Worm (Caenorhabditis elegans) whole organism, L4 larva: Measurements from ENCODE around the gene Y60A3A.19.

Source experiments
- aly-2 ChIP-seq: sonication (generic microtip); optimal IDR thresholded peaks from 2 replicates; lab custom pipeline; 2018; ENCODE audit warnings: missing biosample characterization, missing genetic modification characterization
- daf-12 ChIP-seq: fragments of 150-350 bp; optimal IDR thresholded peaks from 2 replicates; lab custom pipeline; 2014; ENCODE audit warnings: missing biosample characterization, missing genetic modification reagents, missing genetic modification characterization
- fkh-10 ChIP-seq: fragments of 150-350 bp; optimal IDR thresholded peaks from 2 replicates; lab custom pipeline; 2014; ENCODE audit warnings: missing biosample characterization, missing genetic modification reagents, missing genetic modification characterization
- lin-39 ChIP-seq: fragments of 150-350 bp; optimal IDR thresholded peaks from 2 replicates; lab custom pipeline; 2014; ENCODE audit warnings: missing biosample characterization, missing genetic modification reagents, missing genetic modification characterization
- lsy-2 ChIP-seq, 2 experiments: fragments of 150-350 bp in 1 of 2; sonication (generic microtip) in 1 of 2; optimal IDR thresholded peaks; 2 replicates each; lab custom pipeline; 2014 to 2017; ENCODE audit warnings: missing biosample characterization in 2 of 2, missing genetic modification characterization in 2 of 2
- madf-5 ChIP-seq, 2 experiments: fragments of 200-800 bp; sonication (Bioruptor generic); IDR thresholded peaks; 2 replicates each; pipeline ENCODE4 v1.3.6; 2022; ENCODE audit warnings: missing compliant biosample characterization in 2 of 2, missing genetic modification characterization in 2 of 2
- nhr-10 ChIP-seq: fragments of 150-350 bp; optimal IDR thresholded peaks from 2 replicates; lab custom pipeline; 2014; ENCODE audit warnings: missing biosample characterization, missing genetic modification characterization
- nhr-77 ChIP-seq: fragments of 150-350 bp; optimal IDR thresholded peaks from 2 replicates; lab custom pipeline; 2014; ENCODE audit warnings: missing biosample characterization, missing genetic modification characterization
- pqm-1 ChIP-seq: sonication (generic microtip); optimal IDR thresholded peaks from 2 replicates; lab custom pipeline; 2017; ENCODE audit warnings: missing biosample characterization, missing genetic modification characterization
- skn-1 ChIP-seq: fragments of 150-350 bp; optimal IDR thresholded peaks from 2 replicates; lab custom pipeline; 2014; ENCODE audit warnings: missing biosample characterization, missing genetic modification characterization
- unc-130 ChIP-seq: sonication (generic microtip); optimal IDR thresholded peaks from 2 replicates; lab custom pipeline; 2016; ENCODE audit warnings: missing genetic modification reagents, missing genetic modification characterization, missing compliant biosample characterization
- zag-1 ChIP-seq: fragments of 150-350 bp; optimal IDR thresholded peaks from 2 replicates; lab custom pipeline; 2014; ENCODE audit warnings: missing biosample characterization, missing genetic modification characterization
- zfp-2 ChIP-seq: sonication (generic microtip); optimal IDR thresholded peaks from 2 replicates; lab custom pipeline; 2016; ENCODE audit warnings: mild to moderate bottlenecking, missing genetic modification characterization, missing compliant biosample characterization
- zip-2 ChIP-seq: fragments of 150-350 bp; optimal IDR thresholded peaks from 2 replicates; lab custom pipeline; 2014; ENCODE audit warnings: missing biosample characterization, missing genetic modification characterization

DNA sequence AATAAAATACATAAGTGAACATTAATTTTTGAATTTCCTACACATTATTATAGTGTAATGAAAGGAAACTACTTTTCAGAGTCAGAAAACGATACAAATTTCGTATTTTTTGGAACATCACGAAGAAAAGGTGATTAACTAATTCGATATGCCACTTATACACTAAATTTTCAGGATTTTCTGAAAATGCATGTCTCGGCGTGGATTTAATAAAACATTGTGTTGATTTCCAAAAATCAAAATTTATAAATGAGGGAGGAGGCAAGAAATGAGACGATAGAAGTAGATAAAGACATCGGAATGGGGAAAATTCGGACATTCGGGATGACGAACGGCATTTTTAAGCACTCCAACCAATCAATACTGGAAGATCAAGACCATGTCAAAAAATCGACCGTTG is 17.2 kb upstream of the Y60A3A.19 start, which contains the start of gene Y116F11B.14:
- no peak for TF ChIP-seq lsy-2 (tag; optimal IDR thresholded peaks at IDR 0.05; lab: Kevin White, UChicago)
- TF ChIP-seq nhr-77, result no peak
- no peak for TF ChIP-seq madf-5 (GFP tag; IDR thresholded peaks at IDR 0.05; lab: Robert Waterston, UW)
- no peak for TF ChIP-seq aly-2
- no peak for TF ChIP-seq daf-12 (tag; lab: Kevin White, UChicago)
- no peak for TF ChIP-seq fkh-10 (GFP tag; lab: Kevin White, UChicago)
- TF ChIP-seq lin-39 (tag; lab: Kevin White, UChicago), result no peak
- TF ChIP-seq nhr-10 (tag; lab: Kevin White, UChicago), result no peak
- no peak for TF ChIP-seq unc-130
- TF ChIP-seq zag-1 (tag; lab: Kevin White, UChicago), result no peak
- TF ChIP-seq pqm-1 (tag; lab: Kevin White, UChicago), result no peak
- TF ChIP-seq zip-2 (tag; lab: Kevin White, UChicago), result no peak
- TF ChIP-seq skn-1 (tag; lab: Kevin White, UChicago), result no peak
- TF ChIP-seq zfp-2 (tag; lab: Kevin White, UChicago), result no peak
